Worm (Caenorhabditis elegans): Measurements from ENCODE around the gene T20B3.1.

The T20B3.1 gene

DNA sequence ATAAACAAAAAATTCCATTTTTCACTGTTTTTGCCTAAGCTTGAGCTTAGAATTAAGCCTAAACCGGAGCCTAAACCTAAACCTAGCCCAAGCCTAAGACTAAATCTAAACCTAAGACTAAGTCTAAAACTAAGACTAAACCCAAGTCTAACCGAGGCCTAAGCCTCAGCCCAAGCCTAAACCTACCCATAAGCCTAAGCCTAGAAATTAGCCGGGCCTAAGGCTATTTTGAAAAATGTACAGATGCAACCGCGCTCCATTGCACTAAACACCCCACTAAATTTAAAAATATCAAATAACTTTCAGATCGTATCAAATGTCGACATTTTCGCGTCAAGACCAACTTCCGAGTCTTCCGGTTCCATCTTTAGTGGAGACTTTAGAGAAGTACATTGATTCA is at the start of gene T20B3.1:
T20B3.1 (plus strand) TSS at position 301 of the 400 bp plus-strand sequence.
- TF ChIP-seq zfh-2 (GFP tag; conservative IDR thresholded peaks at IDR 0.05) (no peak), Y53F4B.3 (GFP tag; IDR thresholded peaks at IDR 0.05) (no peak), nfya-1 (tag; optimal IDR thresholded peaks at IDR 0.05; ENCODE audit: borderline replicate concordance, insufficient read depth) (no peak), F57C9.4 (tag; optimal IDR thresholded peaks at IDR 0.05) (no peak)

ce11 chrV:16774428-16774827 is 40.9 kb upstream of the T20B3.1 start:
- TF ChIP-seq hmg-20 (GFP tag; IDR thresholded peaks at IDR 0.05) (no peak), rec-8 (tag; optimal IDR thresholded peaks at IDR 0.05) (no peak), nfyb-1 (GFP tag; IDR thresholded peaks at IDR 0.05) (0 out of 2 replicates have a peak, but pooled peaks have one; percentile 28), aptf-3 (GFP tag; IDR thresholded peaks at IDR 0.05) (no peak), pbrm-1 (GFP tag; IDR thresholded peaks at IDR 0.05) (no peak), zfh-2 (GFP tag; conservative IDR thresholded peaks at IDR 0.05) (0 out of 2 replicates have a peak, but pooled peaks have one; percentile 14), lsy-27 (tag; optimal IDR thresholded peaks at IDR 0.05; ENCODE audit: borderline replicate concordance, insufficient read depth) (no peak), him-1 (tag; optimal IDR thresholded peaks at IDR 0.05) (no peak)

ce11 chrV:16778540-16779280 is 36.7 kb upstream of the T20B3.1 start:
- TF ChIP-seq mes-4 (tag; optimal IDR thresholded peaks at IDR 0.05) (no peak), repo-1 (tag; optimal IDR thresholded peaks at IDR 0.05) (no peak), somi-1 (GFP tag; optimal IDR thresholded peaks at IDR 0.05) (no peak), lin-35 (GFP tag; optimal IDR thresholded peaks at IDR 0.05) (no peak), ztf-22 (GFP tag; optimal IDR thresholded peaks at IDR 0.05) (no peak), zim-3 (tag; optimal IDR thresholded peaks at IDR 0.05) (no peak), pbrm-1 (GFP tag; IDR thresholded peaks at IDR 0.05) (no peak), lsl-1 (GFP tag; optimal IDR thresholded peaks at IDR 0.05) (no peak), nfyb-1 (GFP tag; IDR thresholded peaks at IDR 0.05) (no peak), B0019.2 (GFP tag; conservative IDR thresholded peaks at IDR 0.05) (no peak), ztf-26 (tag; optimal IDR thresholded peaks at IDR 0.05) (no peak), snpc-4 (GFP tag; optimal IDR thresholded peaks at IDR 0.05) (no peak), snpc-4 (tag; optimal IDR thresholded peaks at IDR 0.05) (no peak), hsf-1 (GFP tag; IDR thresholded peaks at IDR 0.05) (no peak), hmg-20 (GFP tag; IDR thresholded peaks at IDR 0.05) (no peak), lag-1 (GFP tag; IDR thresholded peaks at IDR 0.05) (no peak), F10E7.11 (tag; optimal IDR thresholded peaks at IDR 0.05) (no peak), tbp1 (GFP tag; optimal IDR thresholded peaks at IDR 0.05) (no peak), Y95B8A.8 (GFP tag; IDR thresholded peaks at IDR 0.05) (no peak), lin-40 (tag; optimal IDR thresholded peaks at IDR 0.05) (no peak), Y53F4B.3 (GFP tag; IDR thresholded peaks at IDR 0.05) (no peak)

DNA sequence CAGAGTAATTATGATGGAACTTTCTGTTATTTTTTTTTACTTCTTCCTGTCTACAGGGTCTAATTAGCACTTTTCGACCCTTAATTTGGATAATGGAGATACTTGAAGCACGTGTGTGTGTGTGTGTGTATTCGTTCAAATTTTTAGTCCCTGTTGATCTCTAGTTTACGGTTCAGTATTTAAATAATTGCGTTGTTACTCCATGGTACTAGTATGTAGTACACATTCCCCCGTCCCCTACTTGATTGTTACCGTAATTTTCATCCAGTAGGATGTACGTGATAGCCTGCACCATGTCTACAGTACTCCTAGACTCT is 36.1 kb upstream of the T20B3.1 start:
- TF ChIP-seq madf-6 (GFP tag; IDR thresholded peaks at IDR 0.05), result no peak

DNA sequence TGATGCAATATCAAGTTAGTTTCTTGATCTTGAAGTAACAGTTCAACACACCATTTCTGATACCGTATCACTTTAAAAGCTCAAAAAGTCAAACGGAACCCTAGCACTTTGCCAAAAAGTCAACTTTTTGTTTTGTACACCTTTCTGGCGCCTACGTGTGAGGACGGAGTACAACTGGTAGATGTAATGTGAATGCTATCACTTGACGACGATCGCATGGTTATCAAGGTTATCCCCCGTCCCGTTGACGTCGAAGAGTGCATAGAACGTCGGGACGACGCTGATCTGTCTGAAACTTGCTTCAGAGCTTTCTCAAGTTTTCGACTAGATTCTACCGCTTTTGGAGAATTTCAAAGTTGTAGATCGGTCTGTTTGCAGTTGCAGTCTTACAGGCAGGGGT is 35.4 kb upstream of the T20B3.1 start:
- TF ChIP-seq tbp1 (GFP tag; optimal IDR thresholded peaks at IDR 0.05) (no peak), sptf-2 (GFP tag; optimal IDR thresholded peaks at IDR 0.05) (no peak), nfyb-1 (GFP tag; IDR thresholded peaks at IDR 0.05) (no peak), nfya-1 (tag; optimal IDR thresholded peaks at IDR 0.05; ENCODE audit: borderline replicate concordance, insufficient read depth) (no peak), ztf-28 (GFP tag; IDR thresholded peaks at IDR 0.05) (no peak), nhr-120 (GFP tag; IDR thresholded peaks at IDR 0.05) (no peak), aptf-3 (GFP tag; IDR thresholded peaks at IDR 0.05) (no peak), Y56A3A.18 (GFP tag; IDR thresholded peaks at IDR 0.05) (no peak), T26A5.8 (tag; optimal IDR thresholded peaks at IDR 0.05) (no peak), zfh-2 (GFP tag; conservative IDR thresholded peaks at IDR 0.05) (no peak)

All from whole organism, young adult.